Fruit fly (Drosophila melanogaster) whole organism, wandering third instar larva: ENCODE data around the gene TyrR.

Experiments
- CG32264 ChIP-seq: fragments of 200-800 bp; sonication (Bioruptor generic); optimal IDR thresholded peaks from 2 replicates; lab custom pipeline; 2016; ENCODE audit warnings: missing biosample characterization, missing genetic modification characterization
- CG9705 ChIP-seq: fragments of 200-800 bp; sonication (Bioruptor generic); optimal IDR thresholded peaks from 2 replicates; lab custom pipeline; 2018; ENCODE audit warnings: missing biosample characterization, mild to moderate bottlenecking, missing genetic modification characterization
- Dfd ChIP-seq: fragments of >200 bp; optimal IDR thresholded peaks from 2 replicates; lab custom pipeline; 2017; ENCODE audit warnings: missing biosample characterization, missing genetic modification characterization
- Dif ChIP-seq: fragments of 200-275, 200-300 bp; sonication (Bioruptor generic); optimal IDR thresholded peaks from 2 replicates; lab custom pipeline; 2018; ENCODE audit warnings: missing biosample characterization, missing genetic modification characterization; ENCODE audit not compliant: partially characterized antibody
- HLH106 ChIP-seq: fragments of 200-800 bp; optimal IDR thresholded peaks from 3 replicates; lab custom pipeline; 2019; ENCODE audit warnings: missing biosample characterization, mild to moderate bottlenecking, missing genetic modification characterization, moderate library complexity
- Hnf4 ChIP-seq: fragments of 200-800 bp; sonication (Bioruptor generic); optimal IDR thresholded peaks from 2 replicates; lab custom pipeline; 2016; ENCODE audit warnings: missing biosample characterization, mild to moderate bottlenecking, missing genetic modification characterization
- Hr83 ChIP-seq: fragments of 200-300 bp; sonication (Bioruptor generic); optimal IDR thresholded peaks from 2 replicates; lab custom pipeline; 2016; ENCODE audit warnings: missing biosample characterization, mild to moderate bottlenecking, missing genetic modification characterization, moderate library complexity; ENCODE audit not compliant: poor library complexity, severe bottlenecking
- Mio ChIP-seq: sonication (Bioruptor generic); optimal IDR thresholded peaks from 2 replicates; lab custom pipeline; 2016; ENCODE audit warnings: missing biosample characterization, missing genetic modification characterization
- Myc ChIP-seq: fragments of >200 bp; optimal IDR thresholded peaks from 2 replicates; lab custom pipeline; 2017
- N ChIP-seq: fragments of >200 bp; optimal IDR thresholded peaks from 2 replicates; lab custom pipeline; 2018; ENCODE audit warnings: missing biosample characterization, missing external identifiers, missing genetic modification characterization
- OdsH ChIP-seq: fragments of 200-800 bp; sonication (Bioruptor generic); optimal IDR thresholded peaks from 2 replicates; lab custom pipeline; 2016; ENCODE audit warnings: missing biosample characterization, mild to moderate bottlenecking, missing genetic modification characterization
- Sp1 ChIP-seq: fragments of 200-800 bp; sonication (Bioruptor generic); optimal IDR thresholded peaks from 3 replicates; lab custom pipeline; 2019; ENCODE audit warnings: missing biosample characterization, mild to moderate bottlenecking, missing genetic modification characterization, moderate library complexity
- Vsx2 ChIP-seq: fragments of 200-300, 225-300 bp; sonication (Bioruptor generic); optimal IDR thresholded peaks from 2 replicates; lab custom pipeline; 2018; ENCODE audit warnings: missing biosample characterization, missing genetic modification characterization; ENCODE audit not compliant: partially characterized antibody
- br ChIP-seq: fragments of 200-800 bp; sonication (Bioruptor generic); optimal IDR thresholded peaks from 2 replicates; lab custom pipeline; 2016; ENCODE audit warnings: missing biosample characterization, missing genetic modification characterization
- brk ChIP-seq: fragments of 200-800 bp; sonication (Bioruptor generic); optimal IDR thresholded peaks from 2 replicates; lab custom pipeline; 2016; ENCODE audit warnings: missing biosample characterization, mild to moderate bottlenecking, missing genetic modification characterization
- dl ChIP-seq, 2 experiments: fragments of 175-275, 200-275 bp in 1 of 2; fragments of 200-275 bp in 1 of 2; sonication (Bioruptor generic); optimal IDR thresholded peaks; lab custom pipeline; 2018; ENCODE audit warnings: mild to moderate bottlenecking in 2 of 2, missing biosample characterization in 2 of 2, missing genetic modification characterization in 2 of 2, moderate library complexity in 2 of 2; ENCODE audit not compliant: partially characterized antibody in 2 of 2, insufficient read depth in 1 of 2
- ey ChIP-seq: fragments of 200-800 bp; sonication (Bioruptor generic); optimal IDR thresholded peaks from 2 replicates; lab custom pipeline; 2016; ENCODE audit warnings: missing biosample characterization, missing genetic modification characterization
- foxo ChIP-seq, 2 experiments: fragments of 200-800 bp; sonication (Bioruptor generic); optimal IDR thresholded peaks; 2 replicates in 1 of 2; 3 replicates in 1 of 2; lab custom pipeline; 2016 to 2017; ENCODE audit warnings: missing biosample characterization in 2 of 2, missing genetic modification characterization in 2 of 2
- fru ChIP-seq: fragments of 200-800 bp; sonication (Bioruptor generic); optimal IDR thresholded peaks from 3 replicates; lab custom pipeline; 2016; ENCODE audit warnings: missing biosample characterization, mild to moderate bottlenecking, missing genetic modification characterization
- h ChIP-seq: fragments of 200-800 bp; sonication (Bioruptor generic); optimal IDR thresholded peaks from 3 replicates; lab custom pipeline; 2016; ENCODE audit warnings: missing biosample characterization, mild to moderate bottlenecking, missing genetic modification characterization
- jim ChIP-seq: fragments of 175-275, 200-325 bp; sonication (Bioruptor generic); optimal IDR thresholded peaks from 2 replicates; lab custom pipeline; 2016; ENCODE audit warnings: missing biosample characterization, mild to moderate bottlenecking, missing genetic modification characterization
- lola ChIP-seq: fragments of >200 bp; optimal IDR thresholded peaks from 2 replicates; lab custom pipeline; 2017; ENCODE audit warnings: missing biosample characterization, missing genetic modification characterization
- pan ChIP-seq: fragments of >200 bp; optimal IDR thresholded peaks from 2 replicates; lab custom pipeline; 2017
- psq ChIP-seq: fragments of 200-800 bp; sonication (Bioruptor generic); optimal IDR thresholded peaks from 3 replicates; lab custom pipeline; 2017; ENCODE audit warnings: missing biosample characterization, mild to moderate bottlenecking, missing genetic modification characterization, moderate library complexity
- rgr ChIP-seq: fragments of 200-800 bp; sonication (Bioruptor generic); optimal IDR thresholded peaks from 3 replicates; lab custom pipeline; 2016; ENCODE audit warnings: missing biosample characterization, mild to moderate bottlenecking, missing genetic modification characterization
- sage ChIP-seq: fragments of 200-800 bp; sonication (Bioruptor generic); optimal IDR thresholded peaks from 2 replicates; lab custom pipeline; 2016; ENCODE audit warnings: missing biosample characterization, mild to moderate bottlenecking, missing genetic modification characterization
- sv ChIP-seq: fragments of 200-800 bp; sonication (Bioruptor generic); optimal IDR thresholded peaks from 3 replicates; lab custom pipeline; 2016; ENCODE audit warnings: missing biosample characterization, missing genetic modification characterization
- tai ChIP-seq: sonication (Bioruptor generic); optimal IDR thresholded peaks from 2 replicates; lab custom pipeline; 2016; ENCODE audit warnings: missing biosample characterization, missing genetic modification characterization
- usp ChIP-seq: fragments of >200 bp; optimal IDR thresholded peaks from 2 replicates; lab custom pipeline; 2017; ENCODE audit warnings: missing biosample characterization, missing genetic modification characterization
- woc ChIP-seq: sonication (Bioruptor generic); optimal IDR thresholded peaks from 2 replicates; lab custom pipeline; 2016; ENCODE audit warnings: missing biosample characterization, mild to moderate bottlenecking, missing genetic modification characterization

The TyrR gene

DNA sequence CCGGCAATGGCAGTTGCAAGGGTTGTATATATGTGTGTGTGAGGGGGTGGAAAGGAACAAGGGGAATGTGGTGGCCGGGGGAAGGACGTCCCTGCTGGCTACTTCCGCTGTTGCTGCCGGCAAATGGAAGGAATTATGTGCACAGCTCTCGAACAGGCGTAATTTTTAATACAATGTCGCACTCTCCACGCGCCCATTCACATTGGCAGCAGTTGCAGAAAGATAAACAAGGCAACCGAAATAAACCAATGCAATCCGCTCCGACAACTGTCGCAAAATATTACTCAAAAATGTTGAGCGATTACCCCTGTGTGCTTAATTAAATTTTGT, 51.4 kb downstream of the TyrR start:
- TF ChIP-seq Dif (GFP tag; lab: Kevin White, UChicago) (peak; percentile 2), Dfd (GFP tag; lab: Kevin White, UChicago) (no peak), Myc (lab: Kevin White, UChicago) (no peak), HLH106 (no peak)

- TF ChIP-seq brk (GFP tag; lab: Kevin White, UChicago) = peak; percentile 6
- TF ChIP-seq psq = peak; percentile 73
- TF ChIP-seq Hnf4 (GFP tag; lab: Kevin White, UChicago) = peak; percentile 27
- TF ChIP-seq N (GFP tag; lab: Kevin White, UChicago) = peak; percentile 22
- TF ChIP-seq Vsx2 (GFP tag; lab: Kevin White, UChicago) = no peak
- peak; percentile 12 to 17 for TF ChIP-seq dl (GFP tag; optimal IDR thresholded peaks at IDR 0.05; lab: Kevin White, UChicago; ENCODE audit: insufficient read depth in 1 of 2, partially characterized antibody in 2 of 2)
- no peak for TF ChIP-seq jim (GFP tag; lab: Kevin White, UChicago)
- TF ChIP-seq OdsH (GFP tag; lab: Kevin White, UChicago) = no peak
- TF ChIP-seq Dif (GFP tag; lab: Kevin White, UChicago) = peak; percentile 5
- peak; percentile 4 for TF ChIP-seq fru
- TF ChIP-seq h = no peak
Observed at dm6 chr3R:17710900-17711645, 51.9 kb downstream of the TyrR start.

- TF ChIP-seq foxo (GFP tag; optimal IDR thresholded peaks at IDR 0.05; lab: Kevin White, UChicago) = peak in 1 of 2 experiments; percentile 3
- no peak for TF ChIP-seq sage (GFP tag; lab: Kevin White, UChicago)
- no peak for TF ChIP-seq HLH106
- TF ChIP-seq fru = no peak
- no peak for TF ChIP-seq tai (GFP tag; lab: Kevin White, UChicago)
- TF ChIP-seq h = no peak
- no peak for TF ChIP-seq CG32264 (GFP tag; lab: Kevin White, UChicago)
- TF ChIP-seq jim (GFP tag; lab: Kevin White, UChicago) = no peak
- TF ChIP-seq Myc (lab: Kevin White, UChicago) = peak; percentile 64
- TF ChIP-seq rgr (GFP tag; lab: Kevin White, UChicago) = no peak
- no peak for TF ChIP-seq Mio
- TF ChIP-seq CG9705 (GFP tag; lab: Kevin White, UChicago) = no peak
- no peak for TF ChIP-seq usp (GFP tag; lab: Kevin White, UChicago)
- no peak for TF ChIP-seq Hr83
- peak; percentile 28 for TF ChIP-seq woc (GFP tag; lab: Kevin White, UChicago)
- TF ChIP-seq sv (GFP tag; lab: Kevin White, UChicago) = no peak
Observed at dm6 chr3R:17710418-17710817, 52.6 kb downstream of the TyrR start.

DNA sequence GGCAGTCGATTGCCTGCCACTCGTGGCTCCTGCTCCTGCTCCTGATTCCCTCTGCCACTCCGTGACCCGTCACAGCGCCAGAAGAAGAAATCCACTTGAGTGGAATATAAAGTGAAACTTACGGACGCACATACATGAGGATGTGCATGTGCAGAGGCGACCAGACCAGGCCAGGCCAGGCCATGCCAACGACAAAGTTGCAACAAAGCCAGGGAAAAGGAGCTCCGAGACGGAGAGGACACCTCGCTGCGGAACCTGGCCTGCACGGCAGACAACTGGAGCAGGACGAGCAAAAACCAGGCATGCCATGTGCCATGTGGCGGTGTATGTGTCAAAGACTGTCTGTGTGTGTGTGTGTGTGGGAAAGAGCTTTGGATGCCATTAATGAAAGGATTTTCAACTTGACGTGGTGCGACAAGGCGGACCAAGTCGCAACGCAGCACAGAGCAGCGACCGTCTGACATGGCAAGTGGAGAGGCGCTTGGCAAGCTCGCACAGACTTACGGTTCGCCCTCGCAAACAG, 53.3 kb downstream of the TyrR start:
- TF ChIP-seq sage (GFP tag; lab: Kevin White, UChicago) (no peak), pan (lab: Kevin White, UChicago) (no peak), fru (no peak), Sp1 (no peak)

- TF ChIP-seq sv (GFP tag; lab: Kevin White, UChicago) = no peak
- TF ChIP-seq Dif (GFP tag; lab: Kevin White, UChicago) = no peak
- no peak for TF ChIP-seq usp (GFP tag; lab: Kevin White, UChicago)
- TF ChIP-seq br (GFP tag; lab: Kevin White, UChicago) = peak; percentile 2
- TF ChIP-seq ey (GFP tag; lab: Kevin White, UChicago) = peak; percentile 40
- no peak for TF ChIP-seq lola
- TF ChIP-seq psq = peak; percentile 27
- TF ChIP-seq woc (GFP tag; lab: Kevin White, UChicago) = peak; percentile 21
- TF ChIP-seq h = peak; percentile 17
- peak; percentile 7 for TF ChIP-seq rgr (GFP tag; lab: Kevin White, UChicago)
- no peak for TF ChIP-seq HLH106
- no peak for TF ChIP-seq dl (GFP tag; optimal IDR thresholded peaks at IDR 0.05; lab: Kevin White, UChicago; ENCODE audit: insufficient read depth in 1 of 2, partially characterized antibody in 2 of 2)
- peak; percentile 20 for TF ChIP-seq fru
- TF ChIP-seq foxo (GFP tag; optimal IDR thresholded peaks at IDR 0.05; lab: Kevin White, UChicago) = peak in 1 of 2 experiments; percentile 40
- peak; percentile 1 for TF ChIP-seq OdsH (GFP tag; lab: Kevin White, UChicago)
Observed at dm6 chr3R:17708778-17709476, 54.1 kb downstream of the TyrR start.
